Fruit fly (Drosophila melanogaster) whole organism, pupa: ENCODE measurements around the gene Cap-H2.

ENCODE experiments used
- CG10348 ChIP-seq: fragments of 200-800 bp; sonication (Bioruptor generic); IDR thresholded peaks from 2 replicates; pipeline ENCODE4 v1.3.6; 2022; ENCODE audit warnings: missing biosample characterization, missing genetic modification characterization
- CG14655 ChIP-seq: fragments of 200-800 bp; sonication (Bioruptor generic); optimal IDR thresholded peaks from 3 replicates; lab custom pipeline; 2017; ENCODE audit warnings: mild to moderate bottlenecking, missing biosample characterization, missing genetic modification reagents, missing genetic modification characterization
- CG17806 ChIP-seq: fragments of 200-800 bp; sonication (Bioruptor generic); optimal IDR thresholded peaks from 2 replicates; lab custom pipeline; 2018; ENCODE audit warnings: missing biosample characterization, mild to moderate bottlenecking, missing genetic modification characterization, moderate library complexity
- CG34367 ChIP-seq: fragments of 200-800 bp; sonication (Bioruptor generic); optimal IDR thresholded peaks from 2 replicates; lab custom pipeline; 2018; ENCODE audit warnings: missing biosample characterization, mild to moderate bottlenecking, missing genetic modification characterization
- CG4496 ChIP-seq: fragments of 200-800 bp; sonication (Bioruptor generic); IDR thresholded peaks from 3 replicates; pipeline ENCODE4 v1.3.6; 2022; ENCODE audit warnings: missing biosample characterization, missing genetic modification characterization
- CG8159 ChIP-seq: fragments of 200-800 bp; sonication (Bioruptor generic); optimal IDR thresholded peaks from 3 replicates; lab custom pipeline; 2018; ENCODE audit warnings: missing biosample characterization, mild to moderate bottlenecking, missing genetic modification characterization, moderate library complexity
- CG8301 ChIP-seq: fragments of 200-800 bp; sonication (Bioruptor generic); optimal IDR thresholded peaks from 2 replicates; lab custom pipeline; 2018; ENCODE audit warnings: missing biosample characterization, mild to moderate bottlenecking, missing genetic modification characterization
- CG9948 ChIP-seq: fragments of 200-800 bp; sonication (Bioruptor generic); optimal IDR thresholded peaks from 2 replicates; lab custom pipeline; 2018; ENCODE audit warnings: missing biosample characterization, mild to moderate bottlenecking, missing genetic modification characterization, moderate library complexity
- Ets98B ChIP-seq: fragments of 200-800 bp; sonication (Bioruptor generic); IDR thresholded peaks from 2 replicates; pipeline ENCODE4 v1.3.6; 2022; ENCODE audit warnings: missing biosample characterization, missing genetic modification characterization
- Snoo ChIP-seq: fragments of 200-800 bp; sonication (Bioruptor generic); optimal IDR thresholded peaks from 3 replicates; lab custom pipeline; 2017; ENCODE audit warnings: missing biosample characterization, mild to moderate bottlenecking, missing genetic modification characterization, inconsistent platforms
- gl ChIP-seq: fragments of 200-800 bp; sonication (Bioruptor generic); optimal IDR thresholded peaks from 2 replicates; lab custom pipeline; 2018; ENCODE audit warnings: missing biosample characterization, mild to moderate bottlenecking, missing genetic modification characterization
- rn ChIP-seq: fragments of 200-800 bp; sonication (Bioruptor generic); IDR thresholded peaks from 2 replicates; pipeline ENCODE4 v1.3.6; 2022; ENCODE audit warnings: missing biosample characterization, missing genetic modification characterization

dm6 chr3R:10784058-10784499 lies 23.0 kb downstream of the Cap-H2 start, which contains the start of the genes mRpL37 and Rbp1:
- peak; percentile 77 for TF ChIP-seq CG4496 (GFP tag; lab: Robert Waterston, UW)
- no peak for TF ChIP-seq CG14655 (GFP tag; lab: Kevin White, UChicago)
- TF ChIP-seq rn (GFP tag; lab: Robert Waterston, UW) = no peak
- TF ChIP-seq Ets98B (GFP tag; lab: Robert Waterston, UW) = no peak
- TF ChIP-seq CG8159 (tag; lab: Kevin White, UChicago) = peak; percentile 70
- peak; percentile 46 for TF ChIP-seq Snoo (tag; lab: Kevin White, UChicago)
- TF ChIP-seq gl (tag; lab: Kevin White, UChicago) = no peak
- no peak for TF ChIP-seq CG34367 (tag; lab: Kevin White, UChicago)
- peak; percentile 55 for TF ChIP-seq CG9948 (tag; lab: Kevin White, UChicago)
- TF ChIP-seq CG17806 = peak; percentile 59
- no peak for TF ChIP-seq CG10348 (GFP tag; lab: Robert Waterston, UW)
- TF ChIP-seq CG8301 (tag; lab: Kevin White, UChicago) = no peak
